Fruit fly (Drosophila melanogaster) whole organism, embryonic: ENCODE results near the gene CG33927.

Experiments used
- ATbp ChIP-seq: fragments of 200-800 bp; sonication (Bioruptor generic); optimal IDR thresholded peaks from 2 replicates; lab custom pipeline; 2017; ENCODE audit warnings: missing biosample characterization, mild to moderate bottlenecking, missing genetic modification characterization, missing genetic modification reagents
- BEAF-32 ChIP-seq: fragments of 200-800 bp; sonication (Bioruptor generic); optimal IDR thresholded peaks from 3 replicates; lab custom pipeline; 2017; ENCODE audit warnings: missing biosample characterization, missing genetic modification characterization, mild to moderate bottlenecking, moderate library complexity, missing genetic modification reagents
- BtbVII ChIP-seq: fragments of 200-800 bp; sonication (Bioruptor generic); optimal IDR thresholded peaks from 3 replicates; lab custom pipeline; 2017; ENCODE audit warnings: missing biosample characterization, mild to moderate bottlenecking, missing genetic modification characterization
- CG10147 ChIP-seq: fragments of 200-800 bp; sonication (Bioruptor generic); optimal IDR thresholded peaks from 2 replicates; lab custom pipeline; 2019; ENCODE audit warnings: missing biosample characterization, mild to moderate bottlenecking, missing genetic modification characterization, moderate library complexity
- CG10274 ChIP-seq: fragments of 200-800 bp; sonication (Bioruptor generic); optimal IDR thresholded peaks from 3 replicates; lab custom pipeline; 2017; ENCODE audit warnings: missing biosample characterization, mild to moderate bottlenecking, missing genetic modification characterization
- CG11456 ChIP-seq: fragments of 200-800 bp; sonication (Bioruptor generic); IDR thresholded peaks from 3 replicates; pipeline ENCODE4 v1.3.6; 2022; ENCODE audit warnings: missing biosample characterization, missing genetic modification characterization
- CG11696 ChIP-seq: fragments of 200-800 bp; sonication (Bioruptor generic); IDR thresholded peaks from 2 replicates; pipeline ENCODE4 v1.3.6; 2022; ENCODE audit warnings: missing biosample characterization, missing genetic modification characterization
- CG12219 ChIP-seq: fragments of 200-800 bp; sonication (Bioruptor generic); optimal IDR thresholded peaks from 3 replicates; lab custom pipeline; 2018; ENCODE audit warnings: missing biosample characterization, mild to moderate bottlenecking, missing genetic modification characterization
- CG13287 ChIP-seq: fragments of 200-800 bp; sonication (Bioruptor generic); IDR thresholded peaks from 2 replicates; pipeline ENCODE4 v1.3.6; 2022; ENCODE audit warnings: missing biosample characterization, missing genetic modification characterization; ENCODE audit not compliant: partially characterized antibody
- CG14014 ChIP-seq: fragments of 200-800 bp; sonication (Bioruptor generic); IDR thresholded peaks from 2 replicates; pipeline ENCODE4 v1.3.6; 2022; ENCODE audit warnings: missing biosample characterization, missing genetic modification characterization
- CG15269 ChIP-seq: fragments of 200-800 bp; sonication (Bioruptor generic); optimal IDR thresholded peaks from 2 replicates; lab custom pipeline; 2018; ENCODE audit warnings: missing biosample characterization, mild to moderate bottlenecking, missing genetic modification characterization, moderate library complexity
- CG17328 ChIP-seq: fragments of 200-800 bp; sonication (Bioruptor generic); IDR thresholded peaks from 2 replicates; pipeline ENCODE4 v1.3.6; 2022; ENCODE audit warnings: missing biosample characterization, missing genetic modification characterization
- CG30020 ChIP-seq: fragments of 200-800 bp; optimal IDR thresholded peaks from 2 replicates; lab custom pipeline; 2019; ENCODE audit warnings: missing biosample characterization, mild to moderate bottlenecking, missing genetic modification characterization, moderate library complexity
- CG3065 ChIP-seq: fragments of 200-800 bp; sonication (Bioruptor generic); optimal IDR thresholded peaks from 2 replicates; lab custom pipeline; 2016; ENCODE audit warnings: missing biosample characterization, missing genetic modification characterization
- CG31441 ChIP-seq: fragments of 200-800 bp; sonication (Bioruptor generic); IDR thresholded peaks from 2 replicates; pipeline ENCODE4 v1.3.6; 2022; ENCODE audit warnings: missing biosample characterization, missing genetic modification characterization
- CG3847 ChIP-seq: fragments of 200-800 bp; sonication (Bioruptor generic); IDR thresholded peaks from 2 replicates; pipeline ENCODE4 v1.3.6; 2022; ENCODE audit warnings: missing biosample characterization, missing genetic modification characterization
- CG6654 ChIP-seq: fragments of 200-800 bp; sonication (Bioruptor generic); optimal IDR thresholded peaks from 2 replicates; lab custom pipeline; 2017; ENCODE audit warnings: missing biosample characterization, mild to moderate bottlenecking, missing genetic modification characterization
- CG7357 ChIP-seq: fragments of 200-800 bp; sonication (Bioruptor generic); IDR thresholded peaks from 3 replicates; pipeline ENCODE4 v1.3.6; 2022; ENCODE audit warnings: missing biosample characterization, missing genetic modification characterization
- CG8089 ChIP-seq: fragments of 200-800 bp; sonication (Bioruptor generic); optimal IDR thresholded peaks from 3 replicates; lab custom pipeline; 2016; ENCODE audit warnings: missing biosample characterization, missing genetic modification characterization
- CG8388 ChIP-seq: fragments of 200-800 bp; sonication (Bioruptor generic); optimal IDR thresholded peaks from 2 replicates; lab custom pipeline; 2019; ENCODE audit warnings: missing biosample characterization, mild to moderate bottlenecking, missing genetic modification characterization, moderate library complexity
- CG9437 ChIP-seq: fragments of 200-800 bp; sonication (Bioruptor generic); optimal IDR thresholded peaks from 2 replicates; lab custom pipeline; 2018; ENCODE audit warnings: missing biosample characterization, mild to moderate bottlenecking, missing genetic modification characterization
- CG9817 ChIP-seq: fragments of 200-800 bp; sonication (Bioruptor generic); optimal IDR thresholded peaks from 2 replicates; lab custom pipeline; 2018; ENCODE audit warnings: missing biosample characterization, mild to moderate bottlenecking, missing genetic modification characterization, moderate library complexity
- Dref ChIP-seq: fragments of 200-800 bp; sonication (Bioruptor generic); IDR thresholded peaks from 2 replicates; pipeline ENCODE4 v1.3.6; 2022; ENCODE audit warnings: missing biosample characterization, missing genetic modification characterization
- ERR ChIP-seq: fragments of 200-800 bp; sonication (Bioruptor generic); optimal IDR thresholded peaks from 2 replicates; lab custom pipeline; 2016; ENCODE audit warnings: missing biosample characterization, missing genetic modification characterization
- HLH54F ChIP-seq: fragments of 200-800 bp; sonication (Bioruptor generic); optimal IDR thresholded peaks from 3 replicates; lab custom pipeline; 2016; ENCODE audit warnings: missing biosample characterization, missing genetic modification characterization
- HmgZ ChIP-seq: fragments of 200-800 bp; sonication (Bioruptor generic); optimal IDR thresholded peaks from 2 replicates; lab custom pipeline; 2018; ENCODE audit warnings: missing biosample characterization, mild to moderate bottlenecking, missing genetic modification characterization
- MTF-1 ChIP-seq: fragments of 200-800 bp; sonication (Bioruptor generic); optimal IDR thresholded peaks from 2 replicates; lab custom pipeline; 2018; ENCODE audit warnings: missing biosample characterization, mild to moderate bottlenecking, missing genetic modification characterization, borderline replicate concordance
- NC2β ChIP-seq: fragments of 200-800 bp; sonication (Bioruptor generic); optimal IDR thresholded peaks from 2 replicates; lab custom pipeline; 2016; ENCODE audit warnings: missing biosample characterization, missing genetic modification characterization
- NK7.1 ChIP-seq: fragments of 200-800 bp; sonication (Bioruptor generic); optimal IDR thresholded peaks from 3 replicates; lab custom pipeline; 2016; ENCODE audit warnings: missing biosample characterization, missing genetic modification characterization
- Stat92E ChIP-seq, 3 experiments: fragments of >200 bp in 2 of 3; fragments of 200-800 bp in 1 of 3; sonication (Bioruptor generic) in 1 of 3; optimal IDR thresholded peaks; 2 replicates each; lab custom pipeline; 2017 to 2019; ENCODE audit warnings: missing biosample characterization in 3 of 3, missing genetic modification characterization in 3 of 3, mild to moderate bottlenecking in 1 of 3, moderate library complexity in 1 of 3
- Tbp ChIP-seq: fragments of >200 bp; optimal IDR thresholded peaks from 2 replicates; lab custom pipeline; 2018; ENCODE audit warnings: missing biosample characterization, missing genetic modification characterization
- Xrp1 ChIP-seq: fragments of 200-800 bp; sonication (Bioruptor generic); IDR thresholded peaks from 2 replicates; pipeline ENCODE4 v1.3.6; 2022; ENCODE audit warnings: missing biosample characterization, missing genetic modification characterization
- ato ChIP-seq: fragments of 200-800 bp; sonication (Bioruptor generic); IDR thresholded peaks from 2 replicates; pipeline ENCODE4 v1.3.6; 2022; ENCODE audit warnings: missing biosample characterization, missing genetic modification characterization; ENCODE audit not compliant: partially characterized antibody
- chm ChIP-seq: fragments of 200-800 bp; sonication (Bioruptor generic); IDR thresholded peaks from 2 replicates; pipeline ENCODE4 v1.3.6; 2022; ENCODE audit warnings: missing biosample characterization, missing genetic modification characterization
- crc ChIP-seq: fragments of 200-800 bp; sonication (Bioruptor generic); optimal IDR thresholded peaks from 2 replicates; lab custom pipeline; 2016; ENCODE audit warnings: missing biosample characterization, missing genetic modification characterization
- danr ChIP-seq: fragments of 200-800 bp; sonication (Bioruptor generic); IDR thresholded peaks from 2 replicates; pipeline ENCODE4 v1.3.6; 2022; ENCODE audit warnings: missing biosample characterization, missing genetic modification characterization
- esg ChIP-seq: fragments of 200-800 bp; sonication (Bioruptor generic); conservative IDR thresholded peaks from 2 replicates; pipeline ENCODE4 v1.3.6; 2022; ENCODE audit warnings: missing biosample characterization, missing genetic modification characterization
- fd102C ChIP-seq: fragments of 200-800 bp; sonication (Bioruptor generic); optimal IDR thresholded peaks from 2 replicates; lab custom pipeline; 2018; ENCODE audit warnings: missing biosample characterization, mild to moderate bottlenecking, missing genetic modification characterization, moderate library complexity
- fd96Cb ChIP-seq: fragments of 200-800 bp; sonication (Bioruptor generic); optimal IDR thresholded peaks from 2 replicates; lab custom pipeline; 2018; ENCODE audit warnings: missing biosample characterization, mild to moderate bottlenecking, missing genetic modification characterization, moderate library complexity
- hkb ChIP-seq, 2 experiments: fragments of 200-800 bp in 1 of 2; fragments of >200 bp in 1 of 2; sonication (Bioruptor generic) in 1 of 2; IDR thresholded peaks in 1 of 2; optimal IDR thresholded peaks in 1 of 2; 2 replicates each; pipeline versions ENCODE4 v1.3.6 to Lab custom; 2017 to 2022; ENCODE audit warnings: missing biosample characterization in 1 of 2, missing genetic modification characterization in 1 of 2
- kah ChIP-seq: fragments of 200-800 bp; sonication (Bioruptor generic); optimal IDR thresholded peaks from 2 replicates; lab custom pipeline; 2018; ENCODE audit warnings: missing biosample characterization, mild to moderate bottlenecking, missing genetic modification characterization
- ken ChIP-seq: fragments of 200-800 bp; sonication (Bioruptor generic); IDR thresholded peaks from 3 replicates; pipeline ENCODE4 v1.3.6; 2022; ENCODE audit warnings: missing biosample characterization, missing genetic modification characterization
- pb ChIP-seq: fragments of 200-800 bp; sonication (Bioruptor generic); optimal IDR thresholded peaks from 3 replicates; lab custom pipeline; 2016; ENCODE audit warnings: missing biosample characterization, missing genetic modification characterization
- psq ChIP-seq: fragments of 200-800 bp; sonication (Bioruptor generic); optimal IDR thresholded peaks from 2 replicates; lab custom pipeline; 2017; ENCODE audit warnings: missing biosample characterization, missing genetic modification characterization
- pum ChIP-seq: fragments of 200-800 bp; sonication (Bioruptor generic); optimal IDR thresholded peaks from 2 replicates; lab custom pipeline; 2016; ENCODE audit warnings: missing biosample characterization, missing genetic modification characterization
- sens ChIP-seq: fragments of 200-800 bp; sonication (Bioruptor generic); peaks from one replicate; lab custom pipeline; 2016; ENCODE audit warnings: missing biosample characterization, missing genetic modification characterization
- sqz ChIP-seq: fragments of 200-800 bp; sonication (Bioruptor generic); optimal IDR thresholded peaks from 3 replicates; lab custom pipeline; 2018; ENCODE audit warnings: missing biosample characterization, mild to moderate bottlenecking, missing genetic modification characterization
- ssp ChIP-seq: fragments of 200-800 bp; sonication (Bioruptor generic); IDR thresholded peaks from 2 replicates; pipeline ENCODE4 v1.3.6; 2022; ENCODE audit warnings: missing biosample characterization, missing genetic modification characterization
- tll ChIP-seq, 2 experiments: fragments of 200-800 bp in 1 of 2; fragments of >200 bp in 1 of 2; sonication (Bioruptor generic) in 1 of 2; optimal IDR thresholded peaks; 2 replicates each; lab custom pipeline; 2017 to 2019; ENCODE audit warnings: missing biosample characterization in 2 of 2, missing genetic modification characterization in 2 of 2, mild to moderate bottlenecking in 1 of 2, moderate library complexity in 1 of 2
- yki ChIP-seq: fragments of >200 bp; optimal IDR thresholded peaks from 3 replicates; lab custom pipeline; 2018

Gene CG33927

DNA sequence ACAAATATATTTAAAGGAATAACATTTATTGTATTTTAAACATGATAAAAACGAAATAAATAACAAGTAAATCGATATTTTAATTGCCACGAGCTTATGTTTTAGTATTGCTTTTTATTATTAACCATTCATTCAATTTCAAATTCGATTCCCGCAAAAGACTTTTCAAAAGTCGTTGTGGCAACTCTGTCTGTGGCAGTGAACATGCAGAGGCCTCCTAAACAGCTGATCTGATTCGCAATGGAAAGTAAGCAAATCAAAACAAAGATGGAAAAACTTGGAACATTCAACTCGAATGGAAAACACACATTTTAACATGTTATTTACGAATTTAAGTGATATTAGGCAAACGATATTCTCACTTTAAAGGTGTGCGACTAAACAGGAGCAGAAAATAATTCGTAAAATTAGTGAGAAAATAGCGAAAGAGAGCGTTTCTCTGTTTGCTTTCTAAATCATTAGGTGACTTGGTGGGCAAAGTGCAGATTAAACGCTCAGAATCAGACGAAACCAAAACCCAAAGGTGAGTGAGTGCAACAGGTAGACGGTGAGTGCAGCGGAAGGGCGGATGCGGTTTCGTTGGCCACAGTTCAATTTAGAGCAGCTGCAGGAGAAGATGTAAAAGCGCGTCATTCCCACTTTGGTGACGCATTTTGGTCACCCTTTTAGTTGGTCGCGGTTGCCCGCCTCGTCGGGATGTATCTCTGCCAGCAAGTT lies 35.7 kb downstream of the CG33927 start, which contains the start of gene spartin (continued):
- no peak for TF ChIP-seq CG8089
- no peak for TF ChIP-seq danr (GFP tag; lab: Robert Waterston, UW)
- TF ChIP-seq ssp: no peak
- TF ChIP-seq fd102C: no peak
- TF ChIP-seq yki (lab: Kevin White, UChicago): no peak
- no peak for TF ChIP-seq MTF-1 (GFP tag; lab: Kevin White, UChicago)
- peak; percentile 8 for TF ChIP-seq BEAF-32 (GFP tag; lab: Kevin White, UChicago)
- TF ChIP-seq pb (GFP tag; lab: Kevin White, UChicago): no peak
- peak; percentile 12 for TF ChIP-seq CG30020 (tag; lab: Kevin White, UChicago)
- TF ChIP-seq Stat92E (GFP tag; optimal IDR thresholded peaks at IDR 0.05; lab: Kevin White, UChicago): no peak
- no peak for TF ChIP-seq chm
- TF ChIP-seq CG7357: no peak
- TF ChIP-seq Xrp1 (GFP tag; lab: Robert Waterston, UW): peak; percentile 24; the same call in 1 of the 2 replicates
- no peak for TF ChIP-seq CG9437
- peak; percentile 25 for TF ChIP-seq HLH54F (GFP tag; lab: Kevin White, UChicago)
- TF ChIP-seq psq: no peak
- no peak for TF ChIP-seq NK7.1
- TF ChIP-seq ERR (GFP tag; lab: Kevin White, UChicago): no peak
- peak; percentile 79 for TF ChIP-seq sens (GFP tag; lab: Kevin White, UChicago)
- no peak for TF ChIP-seq NC2β
- peak; percentile 53 for TF ChIP-seq Dref
- TF ChIP-seq CG8388 (GFP tag; lab: Kevin White, UChicago): no peak
- TF ChIP-seq pum (GFP tag; lab: Kevin White, UChicago): no peak
- no peak for TF ChIP-seq fd96Cb (tag; lab: Kevin White, UChicago)
- TF ChIP-seq CG10147: no peak
- peak; percentile 76 for TF ChIP-seq CG13287 (GFP tag; lab: Robert Waterston, UW)
- TF ChIP-seq ken: no peak
- TF ChIP-seq CG9817: no peak
- TF ChIP-seq CG11456 (GFP tag; lab: Robert Waterston, UW): no peak
- TF ChIP-seq ato (GFP tag; lab: Robert Waterston, UW): no peak
- no peak for TF ChIP-seq kah
- no peak for TF ChIP-seq CG17328
- no peak for TF ChIP-seq CG6654 (GFP tag; lab: Kevin White, UChicago)
- TF ChIP-seq BtbVII (GFP tag; lab: Kevin White, UChicago): no peak
- no peak for TF ChIP-seq CG15269 (tag; lab: Kevin White, UChicago)
- TF ChIP-seq Tbp (GFP tag; lab: Kevin White, UChicago): no peak
- TF ChIP-seq CG3847 (GFP tag; lab: Robert Waterston, UW): no peak
- TF ChIP-seq CG12219 (GFP tag; lab: Kevin White, UChicago): no peak
- no peak for TF ChIP-seq CG10274
- TF ChIP-seq CG14014 (GFP tag; lab: Robert Waterston, UW): peak; percentile 21; the same call in 1 of the 2 replicates
- no peak for TF ChIP-seq CG11696 (GFP tag; lab: Robert Waterston, UW)
- TF ChIP-seq hkb (optimal IDR thresholded peaks at IDR 0.05; lab: Kevin White, UChicago): no peak
- TF ChIP-seq hkb (GFP tag; IDR thresholded peaks at IDR 0.05; lab: Robert Waterston, UW): peak; percentile 30; the same call in 1 of the 2 replicates
- no peak for TF ChIP-seq crc (GFP tag; lab: Kevin White, UChicago)
- TF ChIP-seq CG31441 (GFP tag; lab: Robert Waterston, UW): no peak
- no peak for TF ChIP-seq sqz
- TF ChIP-seq CG3065: no peak
- no peak for TF ChIP-seq ATbp (GFP tag; lab: Kevin White, UChicago)
- TF ChIP-seq tll (GFP tag; optimal IDR thresholded peaks at IDR 0.05; lab: Kevin White, UChicago): no peak
- TF ChIP-seq esg: no peak
- peak; percentile 28 for TF ChIP-seq HmgZ (tag; lab: Kevin White, UChicago)
